Worm (Caenorhabditis elegans): ENCODE results near the gene clec-31.

Gene clec-31

DNA sequence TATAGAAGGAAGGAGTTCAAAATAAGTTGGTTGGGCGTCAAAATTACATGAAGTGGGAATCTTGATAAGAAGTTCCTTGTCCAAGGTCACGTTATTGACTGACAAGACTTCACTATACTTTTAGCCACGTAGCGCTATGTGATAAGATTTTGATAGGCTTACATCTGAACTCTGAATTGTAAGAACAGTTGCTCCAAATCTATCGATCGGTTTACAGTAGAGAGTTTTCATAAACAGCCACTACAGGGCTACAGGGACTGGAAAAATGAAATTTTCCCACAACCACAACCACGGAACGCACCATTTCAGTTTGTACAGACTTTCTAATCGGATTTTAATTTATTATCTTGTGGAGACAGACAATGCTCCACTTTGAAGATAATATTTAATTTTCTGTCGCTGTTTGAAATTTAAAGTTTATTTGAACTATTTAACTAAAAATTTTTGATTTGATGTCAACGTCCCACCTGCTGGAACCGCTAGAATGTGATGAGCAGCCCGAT, at the start of gene clec-31, which contains the start of gene clec-22:
Gene clec-31, minus strand, starts transcription at position 101 of the 503 bp plus-strand sequence.
Gene clec-22, plus strand, starts transcription at position 453 of the 503 bp plus-strand sequence.
- TF ChIP-seq elt-1 (tag; optimal IDR thresholded peaks at IDR 0.05; ENCODE audit: borderline replicate concordance, insufficient read depth) (no peak), ceh-43 (GFP tag; optimal IDR thresholded peaks at IDR 0.05) (no peak), unc-62 (GFP tag; optimal IDR thresholded peaks at IDR 0.05) (no peak), drap-1 (GFP tag; optimal IDR thresholded peaks at IDR 0.05) (no peak), bed-3 (GFP tag; optimal IDR thresholded peaks at IDR 0.05) (no peak), lin-13 (tag; optimal IDR thresholded peaks at IDR 0.05) (no peak), nhr-76 (tag; optimal IDR thresholded peaks at IDR 0.05) (no peak), snpc-4 (tag; optimal IDR thresholded peaks at IDR 0.05) (no peak), nhr-28 (tag; optimal IDR thresholded peaks at IDR 0.05) (no peak), ceh-83 (GFP tag; optimal IDR thresholded peaks at IDR 0.05) (no peak), blmp-1 (tag; optimal IDR thresholded peaks at IDR 0.05) (no peak)

ce11 chrV:16904612-16905011, 46.7 kb upstream of the clec-31 start, which contains the start of gene nhr-262:
Gene nhr-262 (plus strand): TSS chrV:16904912.
- no peak for TF ChIP-seq lin-32 (GFP tag; optimal IDR thresholded peaks at IDR 0.05)
- TF ChIP-seq hlh-1 (tag; optimal IDR thresholded peaks at IDR 0.05): no peak
- TF ChIP-seq bed-3 (GFP tag; optimal IDR thresholded peaks at IDR 0.05): no peak
- TF ChIP-seq ces-1 (GFP tag; optimal IDR thresholded peaks at IDR 0.05): no peak
- TF ChIP-seq mep-1 (tag; optimal IDR thresholded peaks at IDR 0.05): no peak
- TF ChIP-seq tbx-8 (GFP tag; optimal IDR thresholded peaks at IDR 0.05): no peak
- TF ChIP-seq nhr-2 (tag; optimal IDR thresholded peaks at IDR 0.05): no peak
- TF ChIP-seq lin-13 (tag; optimal IDR thresholded peaks at IDR 0.05): no peak
- TF ChIP-seq snpc-4 (tag; optimal IDR thresholded peaks at IDR 0.05): no peak
- no peak for TF ChIP-seq mls-2 (tag; optimal IDR thresholded peaks at IDR 0.05)
- no peak for TF ChIP-seq pha-4 (tag; optimal IDR thresholded peaks at IDR 0.05)
- TF ChIP-seq nhr-28 (tag; optimal IDR thresholded peaks at IDR 0.05): no peak
- no peak for TF ChIP-seq blmp-1 (tag; optimal IDR thresholded peaks at IDR 0.05)
- TF ChIP-seq flh-1 (GFP tag; optimal IDR thresholded peaks at IDR 0.05): no peak
- TF ChIP-seq nhr-12 (tag; optimal IDR thresholded peaks at IDR 0.05): no peak
- no peak for TF ChIP-seq unc-39 (tag; optimal IDR thresholded peaks at IDR 0.05)
- TF ChIP-seq sem-2 (GFP tag; optimal IDR thresholded peaks at IDR 0.05): no peak

DNA sequence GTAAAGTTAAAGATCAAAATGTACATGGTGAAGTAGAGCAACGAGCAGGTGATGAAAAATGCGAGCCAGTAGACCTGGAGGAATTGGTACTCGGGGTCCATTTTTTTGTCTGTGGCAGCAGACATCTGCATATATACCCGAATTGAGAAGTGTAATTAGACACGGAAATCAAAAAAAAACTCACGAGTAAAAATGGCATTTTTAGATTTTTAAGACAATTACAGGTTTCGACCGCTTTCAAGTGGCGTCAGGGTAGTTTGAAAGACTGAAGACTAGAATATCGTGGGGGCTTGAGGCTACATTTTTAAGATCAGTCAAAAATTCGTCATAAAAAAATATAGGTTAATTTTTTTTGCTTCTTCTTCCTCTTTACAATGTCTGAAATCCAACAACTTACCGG, 44.8 kb upstream of the clec-31 start, which contains the start of gene srd-68:
Gene srd-68, minus strand, starts transcription at position 101 of the 400 bp plus-strand sequence.
- TF ChIP-seq unc-120 (tag; optimal IDR thresholded peaks at IDR 0.05; ENCODE audit: poor library complexity, severe bottlenecking) (no peak), ces-1 (GFP tag; optimal IDR thresholded peaks at IDR 0.05) (no peak), nhr-12 (tag; optimal IDR thresholded peaks at IDR 0.05) (no peak), tbx-8 (GFP tag; optimal IDR thresholded peaks at IDR 0.05) (no peak), nhr-28 (tag; optimal IDR thresholded peaks at IDR 0.05) (no peak), sem-2 (GFP tag; optimal IDR thresholded peaks at IDR 0.05) (no peak), mep-1 (tag; optimal IDR thresholded peaks at IDR 0.05) (no peak), hlh-1 (tag; optimal IDR thresholded peaks at IDR 0.05) (no peak), elt-1 (tag; optimal IDR thresholded peaks at IDR 0.05; ENCODE audit: borderline replicate concordance, insufficient read depth) (no peak), drap-1 (GFP tag; optimal IDR thresholded peaks at IDR 0.05) (no peak), bed-3 (GFP tag; optimal IDR thresholded peaks at IDR 0.05) (no peak), lin-13 (tag; optimal IDR thresholded peaks at IDR 0.05) (no peak)

- TF ChIP-seq unc-120 (tag; optimal IDR thresholded peaks at IDR 0.05; ENCODE audit: poor library complexity, severe bottlenecking): no peak
- no peak for TF ChIP-seq mep-1 (tag; optimal IDR thresholded peaks at IDR 0.05)
- TF ChIP-seq ham-2 (GFP tag; optimal IDR thresholded peaks at IDR 0.05): no peak
- no peak for TF ChIP-seq elt-3 (tag; optimal IDR thresholded peaks at IDR 0.05)
- no peak for TF ChIP-seq nhr-237 (tag; optimal IDR thresholded peaks at IDR 0.05)
- no peak for TF ChIP-seq mls-2 (tag; optimal IDR thresholded peaks at IDR 0.05)
- no peak for TF ChIP-seq nhr-28 (tag; optimal IDR thresholded peaks at IDR 0.05)
- no peak for TF ChIP-seq ceh-39 (tag; optimal IDR thresholded peaks at IDR 0.05)
- no peak for TF ChIP-seq ceh-83 (GFP tag; optimal IDR thresholded peaks at IDR 0.05)
- no peak for TF ChIP-seq tbx-8 (GFP tag; optimal IDR thresholded peaks at IDR 0.05)
- TF ChIP-seq drap-1 (GFP tag; optimal IDR thresholded peaks at IDR 0.05): no peak
- no peak for TF ChIP-seq sem-2 (GFP tag; optimal IDR thresholded peaks at IDR 0.05)
- TF ChIP-seq snpc-4 (tag; optimal IDR thresholded peaks at IDR 0.05): no peak
- no peak for TF ChIP-seq mab-5 (tag; optimal IDR thresholded peaks at IDR 0.05)
- TF ChIP-seq lsy-2 (tag; optimal IDR thresholded peaks at IDR 0.05): no peak
Measured at ce11 chrV:16899355-16899754, 41.5 kb upstream of the clec-31 start, which contains the start of gene fbxa-45. Gene fbxa-45 (minus strand): TSS chrV:16899455.

DNA sequence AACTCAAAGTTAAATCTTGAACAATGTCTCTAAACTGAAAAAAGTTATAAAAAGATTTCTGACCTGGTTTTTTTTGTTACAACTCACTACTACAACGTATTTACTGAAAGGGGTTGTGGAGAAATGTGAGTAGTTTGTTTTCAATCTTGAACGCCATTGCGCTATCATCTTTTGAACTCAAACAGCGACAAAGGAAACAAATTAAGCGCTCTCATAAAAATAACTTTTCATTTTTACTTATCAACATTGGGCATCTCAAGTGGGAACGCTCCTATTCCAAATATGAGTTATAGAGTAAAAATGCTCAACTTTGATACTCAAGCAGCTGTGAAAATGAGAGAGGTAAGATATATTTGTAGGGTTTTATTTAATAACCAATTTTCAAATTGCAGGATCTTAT, 35.6 kb upstream of the clec-31 start, which contains the start of gene F09C6.15:
Gene F09C6.15, plus strand, starts transcription at position 301 of the 400 bp plus-strand sequence.
- TF ChIP-seq blmp-1 (tag; optimal IDR thresholded peaks at IDR 0.05) (no peak), nhr-2 (tag; optimal IDR thresholded peaks at IDR 0.05) (no peak), sem-2 (GFP tag; optimal IDR thresholded peaks at IDR 0.05) (no peak), snpc-4 (tag; optimal IDR thresholded peaks at IDR 0.05) (no peak), unc-62 (GFP tag; optimal IDR thresholded peaks at IDR 0.05) (no peak), zip-8 (tag; optimal IDR thresholded peaks at IDR 0.05) (no peak), nhr-28 (tag; optimal IDR thresholded peaks at IDR 0.05) (no peak), drap-1 (GFP tag; optimal IDR thresholded peaks at IDR 0.05) (no peak), ces-1 (GFP tag; optimal IDR thresholded peaks at IDR 0.05) (no peak), mab-5 (tag; optimal IDR thresholded peaks at IDR 0.05) (no peak), nhr-76 (tag; optimal IDR thresholded peaks at IDR 0.05) (no peak), ceh-43 (GFP tag; optimal IDR thresholded peaks at IDR 0.05) (no peak), lin-13 (tag; optimal IDR thresholded peaks at IDR 0.05) (no peak), unc-39 (tag; optimal IDR thresholded peaks at IDR 0.05) (no peak), nhr-12 (tag; optimal IDR thresholded peaks at IDR 0.05) (no peak)
